Fruit fly (Drosophila melanogaster) whole organism, embryonic: Measurements from ENCODE around the gene CG6785.

Experiments used
- Awh ChIP-seq: fragments of 200-800 bp; sonication (Bioruptor generic); IDR thresholded peaks from 2 replicates; pipeline ENCODE4, ENCODE4 v1.3.6; 2022; ENCODE audit warnings: missing biosample characterization, missing genetic modification characterization
- CG10366 ChIP-seq: fragments of 200-800 bp; sonication (Bioruptor generic); IDR thresholded peaks from 2 replicates; pipeline ENCODE4 v1.3.6; 2022; ENCODE audit warnings: missing biosample characterization, missing genetic modification characterization
- CG10543 ChIP-seq: fragments of 200-800 bp; sonication (Bioruptor generic); optimal IDR thresholded peaks from 3 replicates; lab custom pipeline; 2017; ENCODE audit warnings: missing biosample characterization, mild to moderate bottlenecking, missing genetic modification characterization, moderate library complexity
- CG11696 ChIP-seq: fragments of 200-800 bp; sonication (Bioruptor generic); IDR thresholded peaks from 2 replicates; pipeline ENCODE4 v1.3.6; 2022; ENCODE audit warnings: missing biosample characterization, missing genetic modification characterization
- CG12104 ChIP-seq: fragments of 200-800 bp; sonication (Bioruptor generic); optimal IDR thresholded peaks from 3 replicates; lab custom pipeline; 2016; ENCODE audit warnings: missing biosample characterization, missing genetic modification characterization
- CG1233 ChIP-seq: fragments of 200-800 bp; sonication (Bioruptor generic); optimal IDR thresholded peaks from 4 replicates; lab custom pipeline; 2018; ENCODE audit warnings: missing biosample characterization, mild to moderate bottlenecking, missing genetic modification characterization
- CG12391 ChIP-seq: fragments of 200-800 bp; sonication (Bioruptor generic); optimal IDR thresholded peaks from 3 replicates; lab custom pipeline; 2018; ENCODE audit warnings: missing biosample characterization, mild to moderate bottlenecking, missing genetic modification characterization, moderate library complexity
- CG15073 ChIP-seq: fragments of 200-800 bp; sonication (Bioruptor generic); optimal IDR thresholded peaks from 2 replicates; lab custom pipeline; 2016; ENCODE audit warnings: missing biosample characterization, missing genetic modification characterization
- CG15696 ChIP-seq: fragments of 200-800 bp; sonication (Bioruptor generic); optimal IDR thresholded peaks from 2 replicates; lab custom pipeline; 2019; ENCODE audit warnings: missing biosample characterization, mild to moderate bottlenecking, missing genetic modification characterization, moderate library complexity
- CG31224 ChIP-seq: fragments of 200-800 bp; sonication (Bioruptor generic); IDR thresholded peaks from 2 replicates; pipeline ENCODE4 v1.3.6; 2022; ENCODE audit warnings: missing biosample characterization, missing genetic modification characterization
- CG3163 ChIP-seq: fragments of 200-800 bp; sonication (Bioruptor generic); optimal IDR thresholded peaks from 3 replicates; lab custom pipeline; 2016; ENCODE audit warnings: missing biosample characterization, missing genetic modification characterization
- CG3281 ChIP-seq: fragments of 200-800 bp; sonication (Bioruptor generic); optimal IDR thresholded peaks from 3 replicates; lab custom pipeline; 2017; ENCODE audit warnings: missing biosample characterization, mild to moderate bottlenecking, missing genetic modification characterization
- CG3407 ChIP-seq: fragments of 200-800 bp; sonication (Bioruptor generic); optimal IDR thresholded peaks from 2 replicates; lab custom pipeline; 2018; ENCODE audit warnings: missing biosample characterization, mild to moderate bottlenecking, missing genetic modification characterization
- CG6854 ChIP-seq: fragments of 200-800 bp; sonication (Bioruptor generic); optimal IDR thresholded peaks from 3 replicates; lab custom pipeline; 2017; ENCODE audit warnings: missing biosample characterization, mild to moderate bottlenecking, missing genetic modification characterization
- CG7987 ChIP-seq: fragments of 200-800 bp; sonication (Bioruptor generic); optimal IDR thresholded peaks from 2 replicates; lab custom pipeline; 2018; ENCODE audit warnings: missing biosample characterization, mild to moderate bottlenecking, missing genetic modification characterization, moderate library complexity
- CG8765 ChIP-seq: fragments of 200-800 bp; sonication (Bioruptor generic); IDR thresholded peaks from 2 replicates; pipeline ENCODE4 v1.3.6; 2022; ENCODE audit warnings: missing biosample characterization, missing genetic modification characterization
- CG8944 ChIP-seq: fragments of 200-800 bp; sonication (Bioruptor generic); optimal IDR thresholded peaks from 3 replicates; lab custom pipeline; 2016; ENCODE audit warnings: missing biosample characterization, missing genetic modification characterization
- Dbx ChIP-seq: fragments of 200-800 bp; sonication (Bioruptor generic); IDR thresholded peaks from 3 replicates; pipeline ENCODE4 v1.3.6; 2022; ENCODE audit warnings: missing biosample characterization, missing genetic modification characterization
- Doc2 ChIP-seq: fragments of 200-800 bp; sonication (Bioruptor generic); IDR thresholded peaks from 2 replicates; pipeline ENCODE4 v1.3.6; 2022; ENCODE audit warnings: missing biosample characterization, missing genetic modification characterization
- E2f2 ChIP-seq: fragments of 200-800 bp; sonication (Bioruptor generic); IDR thresholded peaks from 2 replicates; pipeline ENCODE4 v1.3.6; 2022; ENCODE audit warnings: missing biosample characterization, missing genetic modification characterization
- ERR ChIP-seq: fragments of 200-800 bp; sonication (Bioruptor generic); optimal IDR thresholded peaks from 2 replicates; lab custom pipeline; 2016; ENCODE audit warnings: missing biosample characterization, missing genetic modification characterization
- Fer1 ChIP-seq: fragments of 200-800 bp; sonication (Bioruptor generic); optimal IDR thresholded peaks from 2 replicates; lab custom pipeline; 2017; ENCODE audit warnings: missing biosample characterization, mild to moderate bottlenecking, missing genetic modification characterization
- MTF-1 ChIP-seq: fragments of 200-800 bp; sonication (Bioruptor generic); optimal IDR thresholded peaks from 2 replicates; lab custom pipeline; 2018; ENCODE audit warnings: missing biosample characterization, mild to moderate bottlenecking, missing genetic modification characterization, borderline replicate concordance
- Mad ChIP-seq: fragments of 200-800 bp; sonication (Bioruptor generic); optimal IDR thresholded peaks from 2 replicates; lab custom pipeline; 2016; ENCODE audit warnings: missing biosample characterization, missing genetic modification characterization
- NK7.1 ChIP-seq: fragments of 200-800 bp; sonication (Bioruptor generic); optimal IDR thresholded peaks from 3 replicates; lab custom pipeline; 2016; ENCODE audit warnings: missing biosample characterization, missing genetic modification characterization
- Pdp1 ChIP-seq, 2 experiments: fragments of 200-800 bp; sonication (Bioruptor generic); optimal IDR thresholded peaks; 3 replicates each; lab custom pipeline; 2016; ENCODE audit warnings: missing biosample characterization in 2 of 2, missing genetic modification characterization in 2 of 2, mild to moderate bottlenecking in 1 of 2, moderate library complexity in 1 of 2
- Sry-δ ChIP-seq: fragments of 200-800 bp; sonication (Bioruptor generic); optimal IDR thresholded peaks from 2 replicates; lab custom pipeline; 2016; ENCODE audit warnings: missing biosample characterization, missing genetic modification characterization
- abd-A ChIP-seq: fragments of 200-800 bp; sonication (Bioruptor generic); optimal IDR thresholded peaks from 3 replicates; lab custom pipeline; 2019; ENCODE audit warnings: missing biosample characterization, mild to moderate bottlenecking, missing genetic modification characterization, moderate library complexity
- ac ChIP-seq: fragments of 200-800 bp; sonication (Bioruptor generic); optimal IDR thresholded peaks from 3 replicates; lab custom pipeline; 2017; ENCODE audit warnings: missing biosample characterization, mild to moderate bottlenecking, missing genetic modification characterization
- cg ChIP-seq: fragments of 200-800 bp; sonication (Bioruptor generic); optimal IDR thresholded peaks from 3 replicates; lab custom pipeline; 2019; ENCODE audit warnings: missing biosample characterization, mild to moderate bottlenecking, missing genetic modification characterization, moderate library complexity
- dmrt99B ChIP-seq: fragments of 200-800 bp; sonication (Bioruptor generic); optimal IDR thresholded peaks from 2 replicates; lab custom pipeline; 2018; ENCODE audit warnings: missing biosample characterization, mild to moderate bottlenecking, missing genetic modification characterization, moderate library complexity
- emc ChIP-seq: fragments of 200-800 bp; sonication (Bioruptor generic); optimal IDR thresholded peaks from 2 replicates; lab custom pipeline; 2016; ENCODE audit warnings: missing biosample characterization, missing genetic modification characterization
- ftz-f1 ChIP-seq: fragments of 200-800 bp; sonication (Bioruptor generic); optimal IDR thresholded peaks from 2 replicates; lab custom pipeline; 2016; ENCODE audit warnings: missing biosample characterization, missing genetic modification characterization
- gcm ChIP-seq: fragments of 200-800 bp; sonication (Bioruptor generic); optimal IDR thresholded peaks from 2 replicates; lab custom pipeline; 2019; ENCODE audit warnings: missing biosample characterization, mild to moderate bottlenecking, missing genetic modification characterization, moderate library complexity
- gfzf ChIP-seq: fragments of 200-800 bp; sonication (Bioruptor generic); optimal IDR thresholded peaks from 2 replicates; lab custom pipeline; 2016; ENCODE audit warnings: missing biosample characterization, mild to moderate bottlenecking, missing genetic modification characterization, moderate library complexity
- gt ChIP-seq: fragments of 200-800 bp; sonication (Bioruptor generic); IDR thresholded peaks from 2 replicates; pipeline ENCODE4 v1.3.6; 2022; ENCODE audit warnings: missing biosample characterization, missing genetic modification characterization
- her ChIP-seq: fragments of 200-800 bp; sonication (Bioruptor generic); optimal IDR thresholded peaks from 2 replicates; lab custom pipeline; 2016; ENCODE audit warnings: missing biosample characterization, missing genetic modification characterization
- hkb ChIP-seq, 2 experiments: fragments of 200-800 bp in 1 of 2; fragments of >200 bp in 1 of 2; sonication (Bioruptor generic) in 1 of 2; IDR thresholded peaks in 1 of 2; optimal IDR thresholded peaks in 1 of 2; 2 replicates each; pipeline versions ENCODE4 v1.3.6 to Lab custom; 2017 to 2022; ENCODE audit warnings: missing biosample characterization in 1 of 2, missing genetic modification characterization in 1 of 2
- ind ChIP-seq: fragments of 200-800 bp; sonication (Bioruptor generic); optimal IDR thresholded peaks from 3 replicates; lab custom pipeline; 2016; ENCODE audit warnings: missing biosample characterization, missing genetic modification characterization
- lab ChIP-seq: fragments of 200-800 bp; sonication (Bioruptor generic); optimal IDR thresholded peaks from 3 replicates; lab custom pipeline; 2017; ENCODE audit warnings: missing biosample characterization, missing genetic modification characterization, mild to moderate bottlenecking, moderate library complexity, missing genetic modification reagents
- lilli ChIP-seq: fragments of 200-800 bp; sonication (Bioruptor generic); optimal IDR thresholded peaks from 3 replicates; lab custom pipeline; 2016; ENCODE audit warnings: missing biosample characterization, missing genetic modification characterization
- mam ChIP-seq: fragments of 200-800 bp; sonication (Bioruptor generic); optimal IDR thresholded peaks from 3 replicates; lab custom pipeline; 2016; ENCODE audit warnings: missing biosample characterization, missing genetic modification characterization
- nerfin-1 ChIP-seq: fragments of 200-800 bp; sonication (Bioruptor generic); optimal IDR thresholded peaks from 3 replicates; lab custom pipeline; 2019; ENCODE audit warnings: missing biosample characterization, mild to moderate bottlenecking, missing genetic modification characterization, moderate library complexity
- nmo ChIP-seq: fragments of 200-800 bp; sonication (Bioruptor generic); optimal IDR thresholded peaks from 2 replicates; lab custom pipeline; 2018; ENCODE audit warnings: missing biosample characterization, mild to moderate bottlenecking, missing genetic modification characterization, moderate library complexity
- peb ChIP-seq: fragments of 200-800 bp; sonication (Bioruptor generic); IDR thresholded peaks from 2 replicates; pipeline ENCODE4 v1.3.6; 2022; ENCODE audit warnings: missing biosample characterization, missing genetic modification characterization
- sug ChIP-seq: fragments of 200-800 bp; optimal IDR thresholded peaks from 2 replicates; lab custom pipeline; 2019; ENCODE audit warnings: missing biosample characterization, mild to moderate bottlenecking, missing genetic modification characterization, moderate library complexity
- tll ChIP-seq, 2 experiments: fragments of 200-800 bp in 1 of 2; fragments of >200 bp in 1 of 2; sonication (Bioruptor generic) in 1 of 2; optimal IDR thresholded peaks; 2 replicates each; lab custom pipeline; 2017 to 2019; ENCODE audit warnings: missing biosample characterization in 2 of 2, missing genetic modification characterization in 2 of 2, mild to moderate bottlenecking in 1 of 2, moderate library complexity in 1 of 2
- wek ChIP-seq: fragments of 200-800 bp; sonication (Bioruptor generic); optimal IDR thresholded peaks from 3 replicates; lab custom pipeline; 2018; ENCODE audit warnings: missing biosample characterization, mild to moderate bottlenecking, missing genetic modification characterization, moderate library complexity

Gene CG6785

dm6 chr2L:12002922-12003791, 41.8 kb downstream of the CG6785 start (continued):
- TF ChIP-seq mam, result no peak
- TF ChIP-seq CG10366 (GFP tag; lab: Robert Waterston, UW), result no peak
- no peak for TF ChIP-seq CG8944 (GFP tag; lab: Kevin White, UChicago)
- TF ChIP-seq E2f2 (GFP tag; lab: Robert Waterston, UW), result no peak
- TF ChIP-seq CG15073 (GFP tag; lab: Kevin White, UChicago), result no peak
- peak; percentile 1 for TF ChIP-seq CG12104 (GFP tag; lab: Kevin White, UChicago)
- no peak for TF ChIP-seq cg (GFP tag; lab: Kevin White, UChicago)
- TF ChIP-seq CG3281, result peak; percentile 27
- no peak for TF ChIP-seq CG31224 (GFP tag; lab: Robert Waterston, UW)
- peak; percentile 56 for TF ChIP-seq her (GFP tag; lab: Kevin White, UChicago)
- peak; percentile 40 for TF ChIP-seq lab
- peak; percentile 44 for TF ChIP-seq MTF-1 (GFP tag; lab: Kevin White, UChicago)
- no peak for TF ChIP-seq Awh (GFP tag; lab: Robert Waterston, UW)
- TF ChIP-seq gcm (GFP tag; lab: Kevin White, UChicago), result peak; percentile 94
- peak in 1 of 2 experiments; percentile 14 for TF ChIP-seq Pdp1 (GFP tag; optimal IDR thresholded peaks at IDR 0.05; lab: Kevin White, UChicago)
- TF ChIP-seq ind (GFP tag; lab: Kevin White, UChicago), result peak; percentile 36
- TF ChIP-seq Fer1 (GFP tag; lab: Kevin White, UChicago), result peak; percentile 92
- peak; percentile 30 for TF ChIP-seq CG15696 (tag; lab: Kevin White, UChicago)
- peak; percentile 27 for TF ChIP-seq CG1233
- no peak for TF ChIP-seq CG8765 (GFP tag; lab: Robert Waterston, UW)
- no peak for TF ChIP-seq peb (GFP tag; lab: Robert Waterston, UW)
- no peak for TF ChIP-seq CG11696
- peak; percentile 17 for TF ChIP-seq Mad
- peak in 1 of 2 experiments; percentile 54 for TF ChIP-seq tll (GFP tag; optimal IDR thresholded peaks at IDR 0.05; lab: Kevin White, UChicago)
- TF ChIP-seq gfzf (GFP tag; lab: Kevin White, UChicago), result no peak
- no peak for TF ChIP-seq Doc2 (GFP tag; lab: Robert Waterston, UW)
- peak; percentile 55 for TF ChIP-seq lilli (GFP tag; lab: Kevin White, UChicago)
- TF ChIP-seq ERR (GFP tag; lab: Kevin White, UChicago), result peak; percentile 37
- TF ChIP-seq abd-A, result peak; percentile 100
- no peak for TF ChIP-seq CG3163 (GFP tag; lab: Kevin White, UChicago)
- peak; percentile 67 for TF ChIP-seq ac (GFP tag; lab: Kevin White, UChicago)
- TF ChIP-seq CG7987, result peak; percentile 54
- TF ChIP-seq Dbx, result no peak
- no peak for TF ChIP-seq Sry-δ
- peak; percentile 97 for TF ChIP-seq ftz-f1
- no peak for TF ChIP-seq NK7.1 (GFP tag; lab: Kevin White, UChicago)
- no peak for TF ChIP-seq emc (GFP tag; lab: Kevin White, UChicago)
- peak; percentile 99 for TF ChIP-seq CG10543 (GFP tag; lab: Kevin White, UChicago)
- TF ChIP-seq hkb (optimal IDR thresholded peaks at IDR 0.05; lab: Kevin White, UChicago), result no peak
- no peak for TF ChIP-seq hkb (GFP tag; IDR thresholded peaks at IDR 0.05; lab: Robert Waterston, UW)
- TF ChIP-seq gt (GFP tag; lab: Robert Waterston, UW), result no peak
- peak; percentile 98 for TF ChIP-seq sug (tag; lab: Kevin White, UChicago)
- TF ChIP-seq dmrt99B (tag; lab: Kevin White, UChicago), result peak; percentile 44
- TF ChIP-seq CG3407 (GFP tag; lab: Kevin White, UChicago), result peak; percentile 5
- peak; percentile 83 for TF ChIP-seq nerfin-1 (tag; lab: Kevin White, UChicago)
- TF ChIP-seq CG12391 (tag; lab: Kevin White, UChicago), result peak; percentile 63
- peak; percentile 11 for TF ChIP-seq CG6854 (GFP tag; lab: Kevin White, UChicago)
- TF ChIP-seq nmo (GFP tag; lab: Kevin White, UChicago), result peak; percentile 36
- TF ChIP-seq wek, result peak; percentile 0
